Worm (Caenorhabditis elegans) whole organism, midembryonic: ENCODE results near the gene iars-1.

Experiments used
- T22C8.4 ChIP-seq: fragments of 200-800 bp; sonication (Bioruptor generic); IDR thresholded peaks from 2 replicates; pipeline ENCODE4 v1.3.6; 2022; ENCODE audit warnings: missing genetic modification characterization, missing compliant biosample characterization
- cog-1 ChIP-seq: sonication (generic microtip); optimal IDR thresholded peaks from 2 replicates; lab custom pipeline; 2016; ENCODE audit warnings: missing genetic modification characterization, missing compliant biosample characterization
- flt-1 ChIP-seq: fragments of 200-800 bp; sonication (Bioruptor generic); IDR thresholded peaks from 2 replicates; pipeline ENCODE4 v1.3.6; 2022; ENCODE audit warnings: missing genetic modification characterization, missing compliant biosample characterization
- klf-2 ChIP-seq: fragments of 200-800 bp; sonication (Bioruptor generic); conservative IDR thresholded peaks from 2 replicates; pipeline ENCODE4 v1.3.6; 2022; ENCODE audit warnings: missing genetic modification reagents, missing genetic modification characterization, missing compliant biosample characterization
- med-1 ChIP-seq: sonication (generic microtip); optimal IDR thresholded peaks from 2 replicates; lab custom pipeline; 2017; ENCODE audit warnings: missing genetic modification characterization, mild to moderate bottlenecking, missing compliant biosample characterization, antibody characterized with exemption, missing genetic modification reagents; ENCODE audit not compliant: insufficient read depth
- ref-1 ChIP-seq: fragments of 200-800 bp; sonication (Bioruptor generic); conservative IDR thresholded peaks from 2 replicates; pipeline ENCODE4 v1.3.6; 2022; ENCODE audit warnings: missing genetic modification reagents, missing genetic modification characterization, missing compliant biosample characterization
- tab-1 ChIP-seq: fragments of 200-800 bp; sonication (Bioruptor generic); IDR thresholded peaks from 2 replicates; pipeline ENCODE4 v1.3.6; 2022; ENCODE audit warnings: missing genetic modification characterization, missing compliant biosample characterization
- ztf-23 ChIP-seq: fragments of 200-800 bp; sonication (Bioruptor generic); IDR thresholded peaks from 2 replicates; pipeline ENCODE4 v1.3.6; 2022; ENCODE audit warnings: missing genetic modification reagents, missing genetic modification characterization, missing compliant biosample characterization
- ztf-29 ChIP-seq: fragments of 200-800 bp; sonication (Bioruptor generic); IDR thresholded peaks from 2 replicates; pipeline ENCODE4 v1.3.6; 2022; ENCODE audit warnings: missing genetic modification reagents, missing genetic modification characterization, missing compliant biosample characterization

The iars-1 gene

DNA sequence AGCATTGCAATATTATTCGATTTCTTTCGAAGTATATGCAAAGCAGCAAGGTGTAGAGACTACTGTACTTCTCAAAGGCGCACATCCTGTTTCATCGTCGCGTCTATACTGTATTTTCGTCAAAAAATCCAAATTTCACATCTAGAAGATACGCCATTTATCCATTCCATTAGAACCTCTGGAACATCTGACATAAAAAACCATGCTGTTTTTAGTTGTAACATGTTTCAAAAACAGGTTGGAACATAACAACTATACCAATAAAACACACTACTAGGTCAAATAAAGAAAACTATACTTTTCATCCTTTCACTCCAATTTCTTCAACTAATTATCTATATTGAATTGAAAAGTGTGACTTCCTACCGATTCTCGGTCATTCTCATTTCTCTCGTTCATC, 8.1 kb upstream of the iars-1 start, which contains the start of gene ugt-59:
TSS of gene ugt-59 (plus strand) at position 301 of the 400 bp plus-strand sequence.
- TF ChIP-seq ref-1 (GFP tag; lab: Robert Waterston, UW) = no peak
- TF ChIP-seq cog-1 = no peak
- no peak for TF ChIP-seq T22C8.4 (GFP tag; lab: Robert Waterston, UW)
- no peak for TF ChIP-seq ztf-23 (GFP tag; lab: Robert Waterston, UW)
- TF ChIP-seq med-1 (GFP tag; lab: Kevin White, UChicago) = no peak
- no peak for TF ChIP-seq flt-1 (GFP tag; lab: Robert Waterston, UW)
- TF ChIP-seq klf-2 (GFP tag; lab: Robert Waterston, UW) = no peak
- no peak for TF ChIP-seq ztf-29
- no peak for TF ChIP-seq tab-1

DNA sequence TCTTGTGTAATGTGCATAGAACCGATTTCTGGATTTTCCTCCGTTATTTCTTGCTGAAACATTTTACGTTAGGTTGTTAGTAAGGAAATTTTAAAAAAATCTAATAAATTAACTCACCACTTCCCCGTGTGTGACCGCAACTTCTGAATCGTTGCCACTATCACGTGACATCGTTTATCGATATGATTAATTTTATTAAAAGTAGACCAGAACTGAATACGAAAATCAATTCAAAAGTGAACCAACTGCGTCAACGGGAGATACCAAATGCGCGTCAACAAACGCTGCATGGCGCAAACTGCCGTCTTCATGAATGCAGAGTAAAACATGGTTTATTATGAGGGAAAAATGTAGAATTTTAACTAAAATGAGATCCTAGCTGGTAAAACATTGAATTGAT, 2.4 kb upstream of the iars-1 start, which contains the start of gene sir-2.1:
TSS of gene sir-2.1 (minus strand) at position 212 of the 400 bp plus-strand sequence.
- TF ChIP-seq ref-1 (GFP tag; lab: Robert Waterston, UW) (no peak), med-1 (GFP tag; lab: Kevin White, UChicago) (no peak), T22C8.4 (GFP tag; lab: Robert Waterston, UW) (no peak), ztf-23 (GFP tag; lab: Robert Waterston, UW) (no peak), flt-1 (GFP tag; lab: Robert Waterston, UW) (no peak), klf-2 (GFP tag; lab: Robert Waterston, UW) (no peak), tab-1 (no peak), cog-1 (no peak), ztf-29 (no peak)

DNA sequence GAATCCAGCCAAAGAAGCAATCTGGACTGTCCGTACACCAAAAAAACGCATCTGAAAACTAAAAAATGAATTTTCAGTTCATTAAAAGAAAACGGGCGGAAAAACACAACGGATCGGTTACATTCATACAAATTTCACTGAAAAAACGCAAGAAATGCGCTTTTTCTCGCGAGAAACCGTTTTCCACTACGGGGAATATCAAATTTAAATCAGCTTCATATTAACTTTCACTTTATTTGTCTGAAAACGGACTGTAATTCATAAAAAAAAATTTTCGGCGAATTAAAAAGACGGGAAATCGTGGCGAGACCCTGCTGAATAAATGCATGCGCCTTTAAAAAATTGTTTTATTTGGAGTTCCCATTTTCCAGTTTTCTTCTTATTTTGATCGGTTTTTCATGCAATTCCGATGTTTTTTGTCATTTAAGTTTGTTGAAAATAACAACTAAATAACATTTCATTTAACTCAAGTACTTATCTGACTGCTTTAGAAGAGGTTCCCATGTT, 608 bp upstream of the iars-1 start, which contains the start of gene pges-2:
TSS of gene pges-2 (minus strand) at position 51 of the 507 bp plus-strand sequence.
- TF ChIP-seq ztf-23 (GFP tag; lab: Robert Waterston, UW) (no peak), flt-1 (GFP tag; lab: Robert Waterston, UW) (no peak), ztf-29 (no peak), med-1 (GFP tag; lab: Kevin White, UChicago) (no peak), cog-1 (no peak), T22C8.4 (GFP tag; lab: Robert Waterston, UW) (no peak), tab-1 (no peak), ref-1 (GFP tag; lab: Robert Waterston, UW) (no peak), klf-2 (GFP tag; lab: Robert Waterston, UW) (no peak)

DNA sequence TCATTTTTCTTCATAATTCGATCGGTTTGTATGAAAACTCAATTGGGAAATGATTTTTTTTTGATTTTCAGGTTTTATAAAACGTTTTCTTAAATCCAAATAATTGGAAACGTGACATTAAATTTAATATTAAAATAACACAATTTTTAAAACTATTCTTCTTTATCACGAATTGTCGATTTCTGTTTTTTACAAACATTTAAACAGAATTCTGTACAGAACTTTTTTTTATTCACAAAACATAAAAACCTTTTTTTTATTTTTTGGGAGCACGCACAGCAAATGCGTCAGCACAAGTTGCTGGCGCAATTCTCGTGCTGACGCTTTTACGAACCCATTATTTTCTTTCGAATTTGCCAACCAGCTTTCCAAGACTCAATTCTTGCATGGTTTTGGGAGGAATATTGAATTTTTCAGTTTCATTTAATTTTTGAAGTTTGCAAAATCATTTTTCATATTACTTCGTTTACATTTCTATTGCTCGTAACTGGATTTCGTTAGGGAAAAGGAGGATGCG, 5.4 kb downstream of the iars-1 start, which contains the start of gene mpz-5:
TSS of gene mpz-5 (minus strand) at position 51 of the 517 bp plus-strand sequence.
- TF ChIP-seq tab-1 (no peak), ztf-29 (0 out of 2 replicates have a peak, but pooled peaks have one; percentile 26), ztf-23 (GFP tag; lab: Robert Waterston, UW) (0 out of 2 replicates have a peak, but pooled peaks have one; percentile 56), med-1 (GFP tag; lab: Kevin White, UChicago) (peak; percentile 20), flt-1 (GFP tag; lab: Robert Waterston, UW) (0 out of 2 replicates have a peak, but pooled peaks have one; percentile 46)

DNA sequence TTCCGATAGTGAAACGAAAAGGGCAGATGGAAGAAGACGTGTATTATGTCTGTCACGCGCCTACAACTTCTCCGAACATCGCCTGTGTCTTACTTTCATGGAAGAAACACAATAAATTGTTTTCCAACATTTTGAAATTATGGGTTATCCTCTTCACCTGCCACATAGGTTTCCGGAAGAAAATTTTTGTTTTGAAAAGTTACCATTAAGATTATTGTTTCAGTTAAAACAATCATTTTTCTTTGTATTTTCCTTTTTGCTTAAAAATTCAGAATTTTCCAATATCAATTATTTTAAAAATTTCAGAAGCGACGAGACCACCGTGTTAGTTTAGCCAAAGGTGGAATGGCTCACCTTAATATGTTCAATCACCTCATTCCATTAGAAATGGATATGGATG, 6.2 kb downstream of the iars-1 start, which contains the start of gene mask-1:
TSS of gene mask-1 (plus strand) at position 301 of the 400 bp plus-strand sequence.
- TF ChIP-seq cog-1 = no peak
- no peak for TF ChIP-seq ztf-29
- no peak for TF ChIP-seq flt-1 (GFP tag; lab: Robert Waterston, UW)
- no peak for TF ChIP-seq klf-2 (GFP tag; lab: Robert Waterston, UW)

DNA sequence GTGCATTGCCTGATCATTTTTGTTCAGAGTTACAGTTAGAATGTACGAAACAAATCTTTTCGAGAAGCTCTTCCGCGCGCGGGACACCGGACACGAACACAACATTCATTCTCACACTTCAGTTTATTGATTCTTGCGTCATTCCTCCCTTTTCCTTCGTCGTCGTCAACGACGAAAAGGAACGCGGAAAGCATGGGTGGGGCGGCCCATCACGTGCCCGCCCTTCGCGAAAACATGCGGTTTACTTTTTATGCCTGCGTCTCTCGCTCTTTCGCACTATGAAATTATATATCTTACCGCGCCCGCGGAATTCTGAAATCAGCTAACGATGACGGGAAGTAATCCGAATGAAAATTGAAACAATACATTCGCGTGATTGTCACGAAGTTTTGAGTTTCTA, 12.2 kb downstream of the iars-1 start:
- TF ChIP-seq tab-1 (no peak), T22C8.4 (GFP tag; lab: Robert Waterston, UW) (0 out of 2 replicates have a peak, but pooled peaks have one; percentile 26), med-1 (GFP tag; lab: Kevin White, UChicago) (no peak), ztf-29 (no peak), klf-2 (GFP tag; lab: Robert Waterston, UW) (no peak), flt-1 (GFP tag; lab: Robert Waterston, UW) (no peak), ref-1 (GFP tag; lab: Robert Waterston, UW) (no peak), cog-1 (peak; percentile 13), ztf-23 (GFP tag; lab: Robert Waterston, UW) (no peak)

DNA sequence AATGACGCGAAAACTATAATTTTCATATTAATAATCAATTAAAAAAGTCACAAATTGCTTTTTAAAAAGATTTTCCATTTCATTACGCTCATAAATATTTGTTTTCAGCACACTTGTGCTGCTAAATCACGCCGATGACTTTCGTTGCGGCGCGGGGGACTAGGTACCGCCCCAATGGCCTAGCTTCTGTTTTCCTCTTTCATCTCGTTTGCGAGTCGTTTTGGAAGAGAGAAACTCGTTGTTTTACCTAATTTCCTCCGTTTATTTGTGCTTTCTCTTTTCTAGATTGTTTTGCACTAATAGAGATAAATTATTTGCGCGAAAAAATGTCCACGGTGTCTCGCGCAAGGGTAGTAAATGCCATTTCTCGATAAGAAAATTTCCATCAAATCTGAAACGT, 12.6 kb downstream of the iars-1 start:
- no peak for TF ChIP-seq ztf-29
- no peak for TF ChIP-seq tab-1
- TF ChIP-seq T22C8.4 (GFP tag; lab: Robert Waterston, UW) = no peak
- TF ChIP-seq cog-1 = no peak
- no peak for TF ChIP-seq klf-2 (GFP tag; lab: Robert Waterston, UW)
- no peak for TF ChIP-seq ref-1 (GFP tag; lab: Robert Waterston, UW)
- TF ChIP-seq flt-1 (GFP tag; lab: Robert Waterston, UW) = no peak
- no peak for TF ChIP-seq ztf-23 (GFP tag; lab: Robert Waterston, UW)
- TF ChIP-seq med-1 (GFP tag; lab: Kevin White, UChicago) = no peak

DNA sequence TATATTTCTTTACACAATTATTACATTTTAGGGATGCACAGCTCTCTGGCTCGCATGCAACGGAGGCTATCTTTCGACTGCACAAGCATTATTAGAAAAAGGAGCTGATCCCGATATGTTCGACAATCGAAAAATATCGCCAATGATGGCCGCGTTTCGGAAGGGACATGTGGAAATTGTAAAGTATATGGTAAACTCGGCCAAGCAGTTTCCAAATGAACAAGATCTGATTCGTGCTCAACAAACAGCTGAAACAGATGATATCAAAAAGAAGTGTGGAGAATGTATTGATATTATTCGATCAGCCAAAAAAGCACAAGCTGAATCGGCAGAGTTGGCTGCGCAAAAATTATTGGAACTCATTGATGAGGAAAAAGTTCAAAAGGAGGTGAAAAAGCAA, 14.5 kb downstream of the iars-1 start:
- TF ChIP-seq ztf-23 (GFP tag; lab: Robert Waterston, UW) (no peak), ztf-29 (no peak), med-1 (GFP tag; lab: Kevin White, UChicago) (no peak), T22C8.4 (GFP tag; lab: Robert Waterston, UW) (no peak)

DNA sequence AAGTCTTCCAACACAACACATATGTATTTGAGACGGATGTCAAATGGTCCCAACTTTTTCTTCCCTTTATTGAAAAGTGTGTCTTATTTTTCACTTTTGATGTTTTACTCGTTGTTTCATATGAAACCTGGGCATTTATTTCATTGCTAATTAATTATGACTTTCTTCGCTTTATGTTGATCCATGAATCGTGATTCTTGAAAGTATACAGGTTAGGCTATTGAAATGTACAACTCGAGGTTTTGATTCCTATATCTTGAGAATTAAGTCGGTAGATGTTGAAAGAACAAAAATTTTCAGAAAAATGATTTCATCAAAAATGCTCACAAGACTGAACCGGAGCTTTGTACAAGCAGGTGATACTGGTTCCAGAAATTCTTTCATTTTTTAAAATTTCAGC, 18.7 kb downstream of the iars-1 start, which contains the start of gene nfu-1:
TSS of gene nfu-1 (plus strand) at position 301 of the 400 bp plus-strand sequence.
- TF ChIP-seq tab-1 = no peak

DNA sequence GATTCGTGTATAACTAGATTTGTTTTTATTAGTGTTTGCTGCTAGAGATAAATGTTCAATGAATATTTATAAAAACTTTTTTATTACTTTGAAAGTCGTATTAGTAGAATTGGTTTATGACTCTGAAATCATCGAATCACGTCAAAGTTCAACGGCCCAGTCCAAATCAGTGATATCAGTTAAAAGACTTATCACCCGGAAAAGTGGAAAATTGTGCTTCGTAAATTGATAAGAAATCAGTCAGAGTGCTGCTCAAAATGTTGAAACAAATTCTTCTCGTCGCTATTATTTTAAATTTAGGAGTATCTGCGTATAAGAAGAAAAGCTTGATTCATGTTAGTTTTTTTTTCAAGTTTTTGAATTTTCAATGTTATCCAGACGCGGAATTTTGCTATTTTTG, 19.9 kb downstream of the iars-1 start, which contains the start of gene R10H10.3:
TSS of gene R10H10.3 (plus strand) at position 243 of the 400 bp plus-strand sequence.
- TF ChIP-seq T22C8.4 (GFP tag; lab: Robert Waterston, UW) = no peak
- no peak for TF ChIP-seq cog-1
- TF ChIP-seq ref-1 (GFP tag; lab: Robert Waterston, UW) = no peak
